Worm (Caenorhabditis elegans): ENCODE measurements around the gene F42C5.4.

DNA sequence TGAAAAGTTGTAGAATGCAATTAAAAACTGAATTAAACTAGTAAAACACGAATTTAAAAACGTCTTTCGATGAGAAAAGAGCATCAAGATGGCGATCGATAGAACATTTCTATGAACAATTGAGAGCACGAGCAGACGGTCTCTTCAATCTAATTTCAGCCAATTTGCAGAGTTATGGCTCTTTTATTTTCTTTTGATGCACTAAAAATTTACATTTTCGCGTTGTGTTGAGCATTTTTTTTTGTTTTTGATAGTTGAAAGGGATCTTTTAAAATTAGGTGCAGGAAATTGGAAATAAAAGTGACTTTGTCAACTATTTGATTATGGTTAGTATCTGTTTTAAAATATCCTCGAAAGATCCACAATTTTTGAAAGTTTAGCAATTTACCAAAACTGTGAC, 17.0 kb upstream of the F42C5.4 start, which contains the start of gene F42C5.6:
- no peak for TF ChIP-seq skn-1 (tag; optimal IDR thresholded peaks at IDR 0.05)
- no peak for TF ChIP-seq fos-1 (tag; optimal IDR thresholded peaks at IDR 0.05)
- TF ChIP-seq nhr-77 (tag; optimal IDR thresholded peaks at IDR 0.05), result no peak
- TF ChIP-seq unc-62 (GFP tag; optimal IDR thresholded peaks at IDR 0.05), result no peak
- TF ChIP-seq R02D3.7 (tag; optimal IDR thresholded peaks at IDR 0.05), result no peak
- no peak for TF ChIP-seq nhr-76 (tag; optimal IDR thresholded peaks at IDR 0.05)
- no peak for TF ChIP-seq nhr-11 (tag; optimal IDR thresholded peaks at IDR 0.05)
- no peak for TF ChIP-seq jun-1 (tag; optimal IDR thresholded peaks at IDR 0.05)
- no peak for TF ChIP-seq pqm-1 (tag; optimal IDR thresholded peaks at IDR 0.05)
- no peak for TF ChIP-seq ceh-28 (tag; optimal IDR thresholded peaks at IDR 0.05)
- TF ChIP-seq ceh-16 (tag; optimal IDR thresholded peaks at IDR 0.05), result no peak
